Worm (Caenorhabditis elegans): ENCODE results near the gene T12D8.10.

Gene T12D8.10

ce11 chrIII:13672654-13673330, 30.7 kb upstream of the T12D8.10 start, which contains the start of gene aqp-11:
TSS of gene aqp-11 (plus strand) at chrIII:13673280.
- TF ChIP-seq nhr-85 (tag) (peak; percentile 29), hlh-17 (GFP tag; optimal IDR thresholded peaks at IDR 0.05; ENCODE audit: borderline replicate concordance) (no peak), tbx-2 (tag; optimal IDR thresholded peaks at IDR 0.05) (no peak), sup-37 (GFP tag; optimal IDR thresholded peaks at IDR 0.05) (no peak), dsc-1 (tag; optimal IDR thresholded peaks at IDR 0.05) (no peak), snu-23 (GFP tag; optimal IDR thresholded peaks at IDR 0.05) (peak; percentile 11), alr-1 (tag; optimal IDR thresholded peaks at IDR 0.05; ENCODE audit: borderline replicate concordance) (no peak), Y116A8C.19 (tag; optimal IDR thresholded peaks at IDR 0.05; ENCODE audit: borderline replicate concordance) (no peak), egl-27 (tag; optimal IDR thresholded peaks at IDR 0.05) (no peak), mef-2 (tag; optimal IDR thresholded peaks at IDR 0.05) (no peak), mep-1 (tag; optimal IDR thresholded peaks at IDR 0.05) (peak; percentile 5), elt-2 (tag; optimal IDR thresholded peaks at IDR 0.05) (peak; percentile 40), C04F5.9 (tag; optimal IDR thresholded peaks at IDR 0.05) (no peak), zip-4 (GFP tag; optimal IDR thresholded peaks at IDR 0.05) (no peak), nhr-77 (tag; optimal IDR thresholded peaks at IDR 0.05) (no peak), nhr-237 (tag; optimal IDR thresholded peaks at IDR 0.05) (no peak), nhr-11 (tag; optimal IDR thresholded peaks at IDR 0.05) (no peak), snpc-4 (tag; optimal IDR thresholded peaks at IDR 0.05) (no peak), egl-13 (tag; optimal IDR thresholded peaks at IDR 0.05) (no peak), zag-1 (tag; optimal IDR thresholded peaks at IDR 0.05) (no peak), tlp-1 (tag; optimal IDR thresholded peaks at IDR 0.05) (no peak), nhr-20 (tag; optimal IDR thresholded peaks at IDR 0.05) (no peak), lin-15B (tag; optimal IDR thresholded peaks at IDR 0.05) (no peak), lin-13 (GFP tag; optimal IDR thresholded peaks at IDR 0.05) (no peak), efl-3 (GFP tag; optimal IDR thresholded peaks at IDR 0.05) (no peak), dpl-1 (GFP tag; optimal IDR thresholded peaks at IDR 0.05) (no peak), swsn-7 (tag; optimal IDR thresholded peaks at IDR 0.05) (no peak), vab-15 (tag; optimal IDR thresholded peaks at IDR 0.05) (no peak), jun-1 (tag; optimal IDR thresholded peaks at IDR 0.05) (no peak), ceh-90 (tag; optimal IDR thresholded peaks at IDR 0.05) (no peak), lir-3 (tag; optimal IDR thresholded peaks at IDR 0.05; ENCODE audit: poor library complexity) (no peak), C34B4.2 (tag; optimal IDR thresholded peaks at IDR 0.05) (no peak), isw-1 (GFP tag; IDR thresholded peaks at IDR 0.05) (no peak), rnt-1 (tag; optimal IDR thresholded peaks at IDR 0.05) (no peak), ces-1 (GFP tag; optimal IDR thresholded peaks at IDR 0.05) (no peak), fkh-8 (tag; optimal IDR thresholded peaks at IDR 0.05) (no peak), unc-98 (GFP tag; IDR thresholded peaks at IDR 0.05) (no peak), nhr-28 (tag; optimal IDR thresholded peaks at IDR 0.05) (no peak), efl-1 (optimal IDR thresholded peaks at IDR 0.05) (peak in 1 of 2 experiments; percentile 13), efl-1 (GFP tag; optimal IDR thresholded peaks at IDR 0.05 in 1 of 2) (no peak), ceh-8 (GFP tag; optimal IDR thresholded peaks at IDR 0.05) (no peak), lin-14 (GFP tag; optimal IDR thresholded peaks at IDR 0.05) (peak; percentile 35), nhr-76 (tag; optimal IDR thresholded peaks at IDR 0.05) (no peak), elt-3 (tag; optimal IDR thresholded peaks at IDR 0.05) (peak in 1 of 6 experiments; percentile 42), ceh-88 (GFP tag; IDR thresholded peaks at IDR 0.05) (no peak), fos-1 (tag; optimal IDR thresholded peaks at IDR 0.05) (no peak), xbp-1 (tag; optimal IDR thresholded peaks at IDR 0.05) (no peak), hpl-2 (GFP tag; optimal IDR thresholded peaks at IDR 0.05) (no peak), pax-3 (tag; optimal IDR thresholded peaks at IDR 0.05) (no peak), ztf-11 (tag; optimal IDR thresholded peaks at IDR 0.05) (no peak), grh-1 (GFP tag; IDR thresholded peaks at IDR 0.05) (no peak), blmp-1 (tag; optimal IDR thresholded peaks at IDR 0.05) (no peak), unc-130 (tag; optimal IDR thresholded peaks at IDR 0.05) (no peak)

Measured in whole organism, L1 larva.